Fruit fly (Drosophila melanogaster) whole organism, prepupa: ENCODE measurements around the gene CG11596.

Source experiments
- CG15336 ChIP-seq: fragments of 200-800 bp; sonication (Bioruptor generic); IDR thresholded peaks from 2 replicates; pipeline ENCODE4 v1.3.6; 2022; ENCODE audit warnings: missing biosample characterization, missing genetic modification characterization
- Eip75B ChIP-seq: fragments of 200-800 bp; sonication (Bioruptor generic); optimal IDR thresholded peaks from 3 replicates; lab custom pipeline; 2016; ENCODE audit warnings: missing biosample characterization, missing genetic modification characterization
- Hr38 ChIP-seq: sonication (Bioruptor generic); optimal IDR thresholded peaks from 2 replicates; lab custom pipeline; 2016; ENCODE audit warnings: missing biosample characterization, missing genetic modification characterization
- Sox102F ChIP-seq: fragments of 200-800 bp; sonication (Bioruptor generic); optimal IDR thresholded peaks from 2 replicates; lab custom pipeline; 2016; ENCODE audit warnings: missing biosample characterization, mild to moderate bottlenecking, missing genetic modification characterization
- pdm3 ChIP-seq: fragments of 200-800 bp; sonication (Bioruptor generic); optimal IDR thresholded peaks from 3 replicates; lab custom pipeline; 2016; ENCODE audit warnings: missing biosample characterization, missing genetic modification characterization

dm6 chrX:1909533-1909932 lies 17.9 kb upstream of the CG11596 start:
- TF ChIP-seq Sox102F (GFP tag; lab: Kevin White, UChicago): no peak
- TF ChIP-seq CG15336 (GFP tag; lab: Robert Waterston, UW): no peak
- no peak for TF ChIP-seq pdm3
- TF ChIP-seq Eip75B: no peak
- no peak for TF ChIP-seq Hr38 (GFP tag; lab: Kevin White, UChicago)
